Worm (Caenorhabditis elegans) whole organism, young adult: ENCODE results near the gene tyr-6.

Experiments used
- B0261.1 ChIP-seq: sonication (generic microtip); optimal IDR thresholded peaks from 2 replicates; lab custom pipeline; 2016; ENCODE audit warnings: mild to moderate bottlenecking, missing genetic modification characterization, moderate library complexity, missing compliant biosample characterization
- D2030.7 ChIP-seq: fragments of 200-800 bp; sonication (Bioruptor generic); IDR thresholded peaks from 2 replicates; pipeline ENCODE4 v1.3.6; 2022; ENCODE audit warnings: missing genetic modification reagents, missing genetic modification characterization, missing compliant biosample characterization
- F23B12.7 ChIP-seq: sonication (generic microtip); optimal IDR thresholded peaks from 2 replicates; lab custom pipeline; 2017; ENCODE audit warnings: missing genetic modification characterization, mild to moderate bottlenecking, missing compliant biosample characterization, antibody characterized with exemption, moderate library complexity; ENCODE audit not compliant: insufficient read depth
- F37B4.10 ChIP-seq: fragments of 200-800 bp; sonication (Bioruptor generic); IDR thresholded peaks from 2 replicates; pipeline ENCODE4 v1.3.6; 2022; ENCODE audit warnings: missing genetic modification characterization, missing compliant biosample characterization
- F49E8.2 ChIP-seq: sonication (generic microtip); optimal IDR thresholded peaks from 3 replicates; lab custom pipeline; 2017; ENCODE audit warnings: missing genetic modification characterization, mild to moderate bottlenecking, missing compliant biosample characterization, antibody characterized with exemption, moderate library complexity; ENCODE audit not compliant: insufficient read depth
- F55B11.4 ChIP-seq: sonication (generic microtip); optimal IDR thresholded peaks from 2 replicates; lab custom pipeline; 2016; ENCODE audit warnings: missing compliant biosample characterization, missing genetic modification characterization, borderline replicate concordance; ENCODE audit not compliant: insufficient read depth
- K11D2.4 ChIP-seq: fragments of 200-800 bp; sonication (Bioruptor generic); IDR thresholded peaks from 2 replicates; pipeline ENCODE4 v1.3.6; 2022; ENCODE audit warnings: missing genetic modification reagents, missing genetic modification characterization, missing compliant biosample characterization
- T07F8.4 ChIP-seq: sonication (generic microtip); optimal IDR thresholded peaks from 2 replicates; lab custom pipeline; 2016; ENCODE audit warnings: mild to moderate bottlenecking, missing genetic modification characterization, moderate library complexity, missing compliant biosample characterization
- T26A5.8 ChIP-seq: sonication (generic microtip); optimal IDR thresholded peaks from 2 replicates; lab custom pipeline; 2016; ENCODE audit warnings: missing genetic modification characterization, missing compliant biosample characterization
- Y56A3A.18 ChIP-seq: fragments of 200-800 bp; sonication (Bioruptor generic); IDR thresholded peaks from 2 replicates; pipeline ENCODE4 v1.3.6; 2022; ENCODE audit warnings: missing genetic modification reagents, missing genetic modification characterization, missing compliant biosample characterization
- Y79H2A.3 ChIP-seq: fragments of 200-800 bp; sonication (Bioruptor generic); conservative IDR thresholded peaks from 2 replicates; pipeline ENCODE4 v1.3.6; 2022; ENCODE audit warnings: missing genetic modification reagents, missing genetic modification characterization, missing compliant biosample characterization
- ZK185.1 ChIP-seq: sonication (generic microtip); optimal IDR thresholded peaks from 2 replicates; lab custom pipeline; 2016; ENCODE audit warnings: mild to moderate bottlenecking, missing genetic modification characterization, missing compliant biosample characterization; ENCODE audit not compliant: poor library complexity, severe bottlenecking
- aptf-2 ChIP-seq: fragments of 200-800 bp; sonication (Bioruptor generic); conservative IDR thresholded peaks from 2 replicates; pipeline ENCODE4 v1.3.6; 2022; ENCODE audit warnings: missing genetic modification reagents, missing genetic modification characterization, missing compliant biosample characterization
- aptf-3 ChIP-seq: fragments of 200-800 bp; sonication (Bioruptor generic); IDR thresholded peaks from 2 replicates; pipeline ENCODE4 v1.3.6; 2022; ENCODE audit warnings: missing genetic modification characterization, missing compliant biosample characterization
- attf-5 ChIP-seq: fragments of 200-800 bp; sonication (Bioruptor generic); optimal IDR thresholded peaks from 2 replicates; lab custom pipeline; 2018; ENCODE audit warnings: mild to moderate bottlenecking, missing genetic modification characterization, missing compliant biosample characterization
- attf-6 ChIP-seq: fragments of 200-800 bp; sonication (Bioruptor generic); IDR thresholded peaks from 2 replicates; pipeline ENCODE4 v1.3.6; 2022; ENCODE audit warnings: missing genetic modification reagents, missing genetic modification characterization, missing compliant biosample characterization
- ccch-3 ChIP-seq: fragments of 200-800 bp; sonication (Bioruptor generic); optimal IDR thresholded peaks from 2 replicates; lab custom pipeline; 2018; ENCODE audit warnings: mild to moderate bottlenecking, missing genetic modification characterization, missing compliant biosample characterization
- cebp-1 ChIP-seq, 2 experiments: fragments of 200-800 bp in 1 of 2; sonication (Bioruptor generic) in 1 of 2; sonication (generic microtip) in 1 of 2; IDR thresholded peaks in 1 of 2; optimal IDR thresholded peaks in 1 of 2; 2 replicates each; pipeline versions ENCODE4 v1.3.6 to Lab custom; 2017 to 2022; ENCODE audit warnings: missing compliant biosample characterization in 2 of 2, missing genetic modification characterization in 2 of 2, mild to moderate bottlenecking in 1 of 2, missing genetic modification reagents in 1 of 2, moderate library complexity in 1 of 2
- cebp-2 ChIP-seq: fragments of 200-800 bp; sonication (Bioruptor generic); IDR thresholded peaks from 2 replicates; pipeline ENCODE4 v1.3.6; 2022; ENCODE audit warnings: missing genetic modification characterization, missing compliant biosample characterization
- ceh-58 ChIP-seq: fragments of 200-800 bp; sonication (Bioruptor generic); IDR thresholded peaks from 2 replicates; pipeline ENCODE4 v1.3.6; 2022; ENCODE audit warnings: missing genetic modification characterization, missing compliant biosample characterization
- chd-7 ChIP-seq: sonication (generic microtip); optimal IDR thresholded peaks from 2 replicates; lab custom pipeline; 2016; ENCODE audit warnings: mild to moderate bottlenecking, missing genetic modification characterization, moderate library complexity, missing compliant biosample characterization
- egrh-3 ChIP-seq: fragments of 200-800 bp; sonication (Bioruptor generic); IDR thresholded peaks from 2 replicates; pipeline ENCODE4 v1.3.6; 2022; ENCODE audit warnings: missing genetic modification reagents, missing genetic modification characterization, missing compliant biosample characterization
- ekl-4 ChIP-seq: fragments of 200-800 bp; sonication (Bioruptor generic); IDR thresholded peaks from 2 replicates; pipeline ENCODE4 v1.3.6; 2022; ENCODE audit warnings: missing genetic modification reagents, missing genetic modification characterization, missing compliant biosample characterization
- ets-4 ChIP-seq: fragments of 200-800 bp; sonication (Bioruptor generic); optimal IDR thresholded peaks from 2 replicates; lab custom pipeline; 2018; ENCODE audit warnings: mild to moderate bottlenecking, missing genetic modification characterization, missing compliant biosample characterization
- fkh-3 ChIP-seq: sonication (generic microtip); optimal IDR thresholded peaks from 2 replicates; lab custom pipeline; 2016; ENCODE audit warnings: mild to moderate bottlenecking, missing genetic modification characterization, missing compliant biosample characterization
- gei-17 ChIP-seq: fragments of 200-800 bp; sonication (Bioruptor generic); optimal IDR thresholded peaks from 2 replicates; lab custom pipeline; 2018; ENCODE audit warnings: mild to moderate bottlenecking, missing genetic modification characterization, missing compliant biosample characterization
- hlh-12 ChIP-seq: sonication (generic microtip); optimal IDR thresholded peaks from 2 replicates; lab custom pipeline; 2016; ENCODE audit warnings: missing genetic modification characterization, missing compliant biosample characterization
- hrde-1 ChIP-seq: sonication (generic microtip); optimal IDR thresholded peaks from 2 replicates; lab custom pipeline; 2016; ENCODE audit warnings: missing genetic modification characterization, mild to moderate bottlenecking, missing compliant biosample characterization, moderate library complexity, missing genotype, missing genetic modification reagents, borderline replicate concordance
- let-607 ChIP-seq, 2 experiments: fragments of 200-800 bp in 1 of 2; sonication (Bioruptor generic) in 1 of 2; sonication (generic microtip) in 1 of 2; optimal IDR thresholded peaks; 2 replicates each; lab custom pipeline; 2016 to 2018; ENCODE audit warnings: mild to moderate bottlenecking in 2 of 2, missing compliant biosample characterization in 2 of 2, missing genetic modification characterization in 2 of 2, moderate library complexity in 2 of 2, missing genotype in 1 of 2
- lin-35 ChIP-seq, 3 experiments: fragments of 150-350 bp in 2 of 3; sonication (generic microtip) in 1 of 3; optimal IDR thresholded peaks; 2 replicates each; lab custom pipeline; 2014 to 2018; ENCODE audit warnings: missing biosample characterization in 3 of 3, missing genetic modification characterization in 3 of 3, missing genetic modification reagents in 3 of 3
- lsy-27 ChIP-seq: sonication (generic microtip); optimal IDR thresholded peaks from 2 replicates; lab custom pipeline; 2017; ENCODE audit warnings: missing genetic modification characterization, mild to moderate bottlenecking, missing compliant biosample characterization, antibody characterized with exemption, missing genotype, borderline replicate concordance; ENCODE audit not compliant: insufficient read depth
- mcd-1 ChIP-seq: fragments of 200-800 bp; sonication (Bioruptor generic); IDR thresholded peaks from 2 replicates; pipeline ENCODE4 v1.3.6; 2022; ENCODE audit warnings: missing genetic modification reagents, missing genetic modification characterization, missing compliant biosample characterization
- mes-4 ChIP-seq: sonication (generic microtip); optimal IDR thresholded peaks from 2 replicates; lab custom pipeline; 2016; ENCODE audit warnings: missing genotype, missing genetic modification characterization, missing compliant biosample characterization
- mxl-1 ChIP-seq: sonication (generic microtip); optimal IDR thresholded peaks from 2 replicates; lab custom pipeline; 2016; ENCODE audit warnings: missing genetic modification characterization, missing compliant biosample characterization
- nfya-1 ChIP-seq: sonication (generic microtip); optimal IDR thresholded peaks from 2 replicates; lab custom pipeline; 2017; ENCODE audit warnings: antibody characterized with exemption, missing compliant biosample characterization, missing genetic modification characterization, borderline replicate concordance; ENCODE audit not compliant: insufficient read depth
- nfyb-1 ChIP-seq: fragments of 200-800 bp; sonication (Bioruptor generic); IDR thresholded peaks from 2 replicates; pipeline ENCODE4 v1.3.6; 2022; ENCODE audit warnings: missing genetic modification reagents, missing genetic modification characterization, missing compliant biosample characterization
- nhr-179 ChIP-seq: sonication (generic microtip); optimal IDR thresholded peaks from 2 replicates; lab custom pipeline; 2016; ENCODE audit warnings: mild to moderate bottlenecking, missing genetic modification characterization, missing compliant biosample characterization
- nhr-27 ChIP-seq: fragments of 200-800 bp; sonication (Bioruptor generic); optimal IDR thresholded peaks from 2 replicates; lab custom pipeline; 2018; ENCODE audit warnings: mild to moderate bottlenecking, missing genetic modification characterization, moderate library complexity, missing compliant biosample characterization
- pha-4 ChIP-seq: fragments of 150-350 bp; sonication (generic microtip); optimal IDR thresholded peaks from 2 replicates; lab custom pipeline; 2014; ENCODE audit warnings: missing biosample characterization, missing genetic modification reagents, missing genetic modification characterization
- rcor-1 ChIP-seq: fragments of 200-800 bp; sonication (Bioruptor generic); IDR thresholded peaks from 2 replicates; pipeline ENCODE4 v1.3.6; 2022; ENCODE audit warnings: missing genetic modification reagents, missing genetic modification characterization, missing compliant biosample characterization
- sea-2 ChIP-seq: fragments of 200-800 bp; sonication (Bioruptor generic); IDR thresholded peaks from 2 replicates; pipeline ENCODE4 v1.3.6; 2022; ENCODE audit warnings: missing genetic modification characterization, missing compliant biosample characterization
- snpc-1.3 ChIP-seq: sonication (generic microtip); optimal IDR thresholded peaks from 2 replicates; lab custom pipeline; 2017; ENCODE audit warnings: missing genetic modification characterization, mild to moderate bottlenecking, missing compliant biosample characterization, antibody characterized with exemption, moderate library complexity, missing genotype, missing genetic modification reagents; ENCODE audit not compliant: insufficient read depth
- snpc-4 ChIP-seq, 5 experiments: fragments of 150-350 bp in 1 of 5; sonication (generic microtip) in 4 of 5; optimal IDR thresholded peaks; 2 replicates each; lab custom pipeline; 2014 to 2018; ENCODE audit warnings: missing genetic modification characterization in 5 of 5, missing biosample characterization in 3 of 5, antibody characterized with exemption in 2 of 5, mild to moderate bottlenecking in 2 of 5, missing compliant biosample characterization in 2 of 5, missing genotype in 2 of 5, moderate library complexity in 2 of 5, missing genetic modification reagents in 1 of 5
- tlf-1 ChIP-seq: fragments of 200-800 bp; sonication (Bioruptor generic); optimal IDR thresholded peaks from 2 replicates; lab custom pipeline; 2018; ENCODE audit warnings: mild to moderate bottlenecking, missing genetic modification characterization, missing compliant biosample characterization
- ztf-26 ChIP-seq: sonication (generic microtip); optimal IDR thresholded peaks from 2 replicates; lab custom pipeline; 2017; ENCODE audit warnings: missing genetic modification characterization, missing compliant biosample characterization
- ztf-6 ChIP-seq: fragments of 200-800 bp; sonication (Bioruptor generic); IDR thresholded peaks from 2 replicates; pipeline ENCODE4 v1.3.6; 2022; ENCODE audit warnings: missing genetic modification reagents, missing genetic modification characterization, missing compliant biosample characterization

Gene tyr-6

DNA sequence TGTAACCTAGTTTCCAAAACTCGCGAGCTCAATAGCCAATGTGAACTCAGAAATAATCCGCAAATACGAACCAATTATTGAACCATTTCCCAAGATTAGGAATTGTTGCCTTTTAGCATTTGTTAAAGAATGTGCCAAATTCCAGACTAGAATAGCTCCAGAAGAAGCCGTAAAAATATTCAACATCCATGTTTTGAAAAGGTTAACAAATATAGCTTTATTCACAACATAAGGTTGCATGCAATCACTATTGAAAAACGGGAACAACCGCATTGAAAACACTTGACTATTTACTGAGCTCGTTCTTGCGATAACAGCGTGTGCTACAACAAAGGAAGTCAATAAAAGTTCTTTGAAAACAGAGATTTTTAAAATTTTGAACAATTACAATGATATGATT, 46.2 kb downstream of the tyr-6 start (continued):
- TF ChIP-seq lsy-27, result no peak
- no peak for TF ChIP-seq pha-4
- no peak for TF ChIP-seq Y56A3A.18 (GFP tag; lab: Robert Waterston, UW)
- TF ChIP-seq fkh-3, result peak; percentile 52
- TF ChIP-seq mxl-1 (tag; lab: Kevin White, UChicago), result no peak
- TF ChIP-seq sea-2 (GFP tag; lab: Robert Waterston, UW), result no peak
- no peak for TF ChIP-seq mcd-1
- peak; percentile 78 for TF ChIP-seq F49E8.2 (tag; lab: Kevin White, UChicago)
- TF ChIP-seq ZK185.1 (tag; lab: Kevin White, UChicago), result no peak
- TF ChIP-seq hlh-12, result no peak
- no peak for TF ChIP-seq nfya-1
- TF ChIP-seq rcor-1 (GFP tag; lab: Robert Waterston, UW), result peak; percentile 57; the same call in 1 of the 2 replicates
- no peak for TF ChIP-seq mes-4 (tag; lab: Kevin White, UChicago)
- no peak for TF ChIP-seq ccch-3 (GFP tag; lab: Kevin White, UChicago)
- no peak for TF ChIP-seq K11D2.4 (GFP tag; lab: Robert Waterston, UW)
- no peak for TF ChIP-seq let-607 (tag; optimal IDR thresholded peaks at IDR 0.05; lab: Kevin White, UChicago)
- no peak for TF ChIP-seq aptf-2 (GFP tag; lab: Robert Waterston, UW)
- TF ChIP-seq F37B4.10 (GFP tag; lab: Robert Waterston, UW), result no peak
- TF ChIP-seq ceh-58 (GFP tag; lab: Robert Waterston, UW), result peak; percentile 85; the same call in 1 of the 2 replicates
- TF ChIP-seq nhr-179 (tag; lab: Kevin White, UChicago), result no peak
- no peak for TF ChIP-seq tlf-1
- peak; percentile 59; the same call in 1 of the 2 replicates for TF ChIP-seq nfyb-1 (GFP tag; lab: Robert Waterston, UW)
- no peak for TF ChIP-seq attf-5
- TF ChIP-seq D2030.7 (GFP tag; lab: Robert Waterston, UW), result peak; percentile 47; the same call in 1 of the 2 replicates
- no peak for TF ChIP-seq T26A5.8 (tag; lab: Kevin White, UChicago)
- 0 out of 2 replicates have a peak, but pooled peaks have one; percentile 72 for TF ChIP-seq cebp-2 (GFP tag; lab: Robert Waterston, UW)
- TF ChIP-seq ets-4, result no peak
- no peak for TF ChIP-seq ztf-6
- TF ChIP-seq egrh-3, result no peak
- TF ChIP-seq lin-35 (GFP tag; optimal IDR thresholded peaks at IDR 0.05; lab: Kevin White, UChicago), result no peak
- TF ChIP-seq cebp-1 (GFP tag; IDR thresholded peaks at IDR 0.05; lab: Robert Waterston, UW), result no peak
- TF ChIP-seq cebp-1 (tag; optimal IDR thresholded peaks at IDR 0.05; lab: Kevin White, UChicago), result peak; percentile 35
- TF ChIP-seq ekl-4 (GFP tag; lab: Robert Waterston, UW), result peak; percentile 88
- TF ChIP-seq B0261.1 (tag; lab: Kevin White, UChicago), result no peak
- TF ChIP-seq ztf-26 (tag; lab: Kevin White, UChicago), result no peak
- no peak for TF ChIP-seq chd-7
- peak; percentile 81 for TF ChIP-seq attf-6 (GFP tag; lab: Robert Waterston, UW)
- TF ChIP-seq F23B12.7 (tag; lab: Kevin White, UChicago), result no peak
- peak; percentile 55 for TF ChIP-seq snpc-4 (GFP tag; optimal IDR thresholded peaks at IDR 0.05; lab: Kevin White, UChicago)
- TF ChIP-seq snpc-4 (tag; optimal IDR thresholded peaks at IDR 0.05; lab: Kevin White, UChicago), result peak in 2 of 4 experiments; percentile 7 to 84
- no peak for TF ChIP-seq nhr-27 (tag; lab: Kevin White, UChicago)
- TF ChIP-seq gei-17, result no peak
- no peak for TF ChIP-seq F55B11.4
- TF ChIP-seq T07F8.4 (tag; lab: Kevin White, UChicago), result no peak
- no peak; the same call in 1 of the 2 replicates for TF ChIP-seq Y79H2A.3 (GFP tag; lab: Robert Waterston, UW)
- TF ChIP-seq aptf-3 (GFP tag; lab: Robert Waterston, UW), result no peak
- peak; percentile 80 for TF ChIP-seq hrde-1 (tag; lab: Kevin White, UChicago)
- peak; percentile 22 for TF ChIP-seq snpc-1.3
